Worm (Caenorhabditis elegans) whole organism, mixed stage, embryonic: ENCODE data around the gene Y59E1A.4.

ENCODE experiments used
- ces-1 ChIP-seq: fragments of 150-350 bp; optimal IDR thresholded peaks from 2 replicates; lab custom pipeline; 2014; ENCODE audit warnings: missing biosample characterization, missing genetic modification reagents, missing genetic modification characterization
- elt-1 ChIP-seq: sonication (generic microtip); optimal IDR thresholded peaks from 2 replicates; lab custom pipeline; 2017; ENCODE audit warnings: missing genetic modification characterization, mild to moderate bottlenecking, missing compliant biosample characterization, antibody characterized with exemption, moderate library complexity, borderline replicate concordance; ENCODE audit not compliant: insufficient read depth
- lin-13 ChIP-seq: fragments of 150-350 bp; optimal IDR thresholded peaks from 2 replicates; lab custom pipeline; 2014; ENCODE audit warnings: missing biosample characterization, missing genetic modification characterization
- lin-32 ChIP-seq: fragments of 200-800 bp; sonication (Bioruptor generic); optimal IDR thresholded peaks from 2 replicates; lab custom pipeline; 2018; ENCODE audit warnings: mild to moderate bottlenecking, missing genetic modification characterization, missing compliant biosample characterization
- mep-1 ChIP-seq: fragments of 150-350 bp; optimal IDR thresholded peaks from 2 replicates; lab custom pipeline; 2017; ENCODE audit warnings: missing biosample characterization, missing genetic modification reagents, missing genetic modification characterization, inconsistent platforms
- nhr-237 ChIP-seq: fragments of 150-350 bp; optimal IDR thresholded peaks from 2 replicates; lab custom pipeline; 2014; ENCODE audit warnings: missing biosample characterization, missing genetic modification characterization
- nhr-28 ChIP-seq: fragments of 150-350 bp; optimal IDR thresholded peaks from 2 replicates; lab custom pipeline; 2014; ENCODE audit warnings: missing biosample characterization, missing genetic modification characterization
- nhr-76 ChIP-seq: sonication (generic microtip); optimal IDR thresholded peaks from 2 replicates; lab custom pipeline; 2017; ENCODE audit warnings: missing biosample characterization, missing genetic modification characterization
- pha-4 ChIP-seq: fragments of 150-350 bp; optimal IDR thresholded peaks from 2 replicates; lab custom pipeline; 2018; ENCODE audit warnings: missing biosample characterization, missing genetic modification reagents, missing genetic modification characterization
- snpc-4 ChIP-seq: fragments of 150-350 bp; optimal IDR thresholded peaks from 2 replicates; lab custom pipeline; 2014; ENCODE audit warnings: missing biosample characterization, missing genetic modification characterization
- sptf-1 ChIP-seq: sonication (generic microtip); optimal IDR thresholded peaks from 2 replicates; lab custom pipeline; 2017; ENCODE audit warnings: mild to moderate bottlenecking, missing genetic modification characterization, moderate library complexity, missing compliant biosample characterization
- tbx-8 ChIP-seq: fragments of 200-800 bp; sonication (Bioruptor generic); optimal IDR thresholded peaks from 2 replicates; lab custom pipeline; 2018; ENCODE audit warnings: mild to moderate bottlenecking, missing genetic modification characterization, moderate library complexity, missing compliant biosample characterization
- unc-39 ChIP-seq: fragments of 150-350 bp; optimal IDR thresholded peaks from 2 replicates; lab custom pipeline; 2014; ENCODE audit warnings: missing biosample characterization, missing genetic modification characterization
- unc-62 ChIP-seq: fragments of 150-350 bp; optimal IDR thresholded peaks from 2 replicates; lab custom pipeline; 2014; ENCODE audit warnings: missing biosample characterization, missing genetic modification reagents, missing genetic modification characterization

ce11 chrX:1935438-1935837, 4.3 kb downstream of the Y59E1A.4 start:
- TF ChIP-seq lin-13 (no peak), pha-4 (no peak), nhr-237 (tag; lab: Kevin White, UChicago) (no peak), sptf-1 (tag; lab: Kevin White, UChicago) (no peak), snpc-4 (no peak), elt-1 (tag; lab: Kevin White, UChicago) (no peak), tbx-8 (GFP tag; lab: Kevin White, UChicago) (no peak), unc-62 (GFP tag; lab: Kevin White, UChicago) (no peak), ces-1 (GFP tag; lab: Kevin White, UChicago) (no peak), mep-1 (tag; lab: Kevin White, UChicago) (no peak), unc-39 (tag; lab: Kevin White, UChicago) (no peak), nhr-76 (tag; lab: Kevin White, UChicago) (no peak), lin-32 (GFP tag; lab: Kevin White, UChicago) (no peak), nhr-28 (tag; lab: Kevin White, UChicago) (no peak)
